Fruit fly (Drosophila melanogaster) whole organism, embryonic: ENCODE results near the gene PNKP.
A peak's percentile ranks its signal among the peaks of the same experiment; 100 is the strongest.

Experiments
- BtbVII ChIP-seq: fragments of 200-800 bp; sonication (Bioruptor generic); optimal IDR thresholded peaks from 3 replicates; lab custom pipeline; 2017; ENCODE audit warnings: missing biosample characterization, mild to moderate bottlenecking, missing genetic modification characterization
- CG10147 ChIP-seq: fragments of 200-800 bp; sonication (Bioruptor generic); optimal IDR thresholded peaks from 2 replicates; lab custom pipeline; 2019; ENCODE audit warnings: missing biosample characterization, mild to moderate bottlenecking, missing genetic modification characterization, moderate library complexity
- CG10431 ChIP-seq: fragments of 200-800 bp; sonication (Bioruptor generic); optimal IDR thresholded peaks from 3 replicates; lab custom pipeline; 2018; ENCODE audit warnings: missing biosample characterization, mild to moderate bottlenecking, missing genetic modification characterization
- CG10654 ChIP-seq: fragments of 200-800 bp; sonication (Bioruptor generic); optimal IDR thresholded peaks from 2 replicates; lab custom pipeline; 2016; ENCODE audit warnings: missing biosample characterization, missing genetic modification characterization
- CG12155 ChIP-seq: fragments of 200-800 bp; sonication (Bioruptor generic); optimal IDR thresholded peaks from 3 replicates; lab custom pipeline; 2016; ENCODE audit warnings: missing biosample characterization, missing genetic modification characterization
- CG12659 ChIP-seq: fragments of 200-800 bp; sonication (Bioruptor generic); optimal IDR thresholded peaks from 3 replicates; lab custom pipeline; 2017; ENCODE audit warnings: mild to moderate bottlenecking, missing biosample characterization, missing genetic modification reagents, missing genetic modification characterization
- CG12769 ChIP-seq: fragments of 200-800 bp; sonication (Bioruptor generic); optimal IDR thresholded peaks from 2 replicates; lab custom pipeline; 2019; ENCODE audit warnings: missing biosample characterization, mild to moderate bottlenecking, missing genetic modification characterization, moderate library complexity
- CG13296 ChIP-seq: fragments of 200-800 bp; sonication (Bioruptor generic); optimal IDR thresholded peaks from 3 replicates; lab custom pipeline; 2018; ENCODE audit warnings: missing biosample characterization, mild to moderate bottlenecking, missing genetic modification characterization
- CG13424 ChIP-seq: fragments of 200-800 bp; sonication (Bioruptor generic); optimal IDR thresholded peaks from 2 replicates; lab custom pipeline; 2019; ENCODE audit warnings: missing biosample characterization, mild to moderate bottlenecking, missing genetic modification characterization, moderate library complexity
- CG1529 ChIP-seq: fragments of 200-800 bp; sonication (Bioruptor generic); optimal IDR thresholded peaks from 3 replicates; lab custom pipeline; 2018; ENCODE audit warnings: missing biosample characterization, missing genetic modification characterization
- CG17385 ChIP-seq: fragments of 200-800 bp; sonication (Bioruptor generic); optimal IDR thresholded peaks from 3 replicates; lab custom pipeline; 2018; ENCODE audit warnings: missing biosample characterization, mild to moderate bottlenecking, missing genetic modification characterization
- CG3838 ChIP-seq: fragments of 200-800 bp; sonication (Bioruptor generic); optimal IDR thresholded peaks from 3 replicates; lab custom pipeline; 2016; ENCODE audit warnings: missing biosample characterization, missing genetic modification characterization
- CG4404 ChIP-seq: fragments of 200-800 bp; sonication (Bioruptor generic); IDR thresholded peaks from 2 replicates; pipeline ENCODE4 v1.3.6; 2022; ENCODE audit warnings: missing biosample characterization, missing genetic modification characterization
- CG5953 ChIP-seq: fragments of 200-800 bp; sonication (Bioruptor generic); IDR thresholded peaks from 2 replicates; pipeline ENCODE4 v1.3.6; 2022; ENCODE audit warnings: missing biosample characterization, missing genetic modification characterization
- CG6254 ChIP-seq: fragments of 200-800 bp; sonication (Bioruptor generic); optimal IDR thresholded peaks from 3 replicates; lab custom pipeline; 2017; ENCODE audit warnings: mild to moderate bottlenecking, missing biosample characterization, missing genetic modification reagents, missing genetic modification characterization
- CG6791 ChIP-seq: fragments of 200-800 bp; sonication (Bioruptor generic); IDR thresholded peaks from 3 replicates; pipeline ENCODE4 v1.3.6; 2022; ENCODE audit warnings: missing biosample characterization, missing genetic modification characterization; ENCODE audit not compliant: partially characterized antibody
- CG7556 ChIP-seq: fragments of 200-800 bp; sonication (Bioruptor generic); optimal IDR thresholded peaks from 2 replicates; lab custom pipeline; 2017; ENCODE audit warnings: missing biosample characterization, mild to moderate bottlenecking, missing genetic modification characterization
- CG9437 ChIP-seq: fragments of 200-800 bp; sonication (Bioruptor generic); optimal IDR thresholded peaks from 2 replicates; lab custom pipeline; 2018; ENCODE audit warnings: missing biosample characterization, mild to moderate bottlenecking, missing genetic modification characterization
- Chrac-16 ChIP-seq: fragments of 200-800 bp; sonication (Bioruptor generic); optimal IDR thresholded peaks from 3 replicates; lab custom pipeline; 2016; ENCODE audit warnings: missing biosample characterization, missing genetic modification characterization
- CkIIα-i1 ChIP-seq: fragments of 200-800 bp; sonication (Bioruptor generic); IDR thresholded peaks from 2 replicates; pipeline ENCODE4 v1.3.6; 2022; ENCODE audit warnings: missing biosample characterization, missing genetic modification characterization
- HHEX ChIP-seq: fragments of 200-800 bp; sonication (Bioruptor generic); optimal IDR thresholded peaks from 3 replicates; lab custom pipeline; 2017; ENCODE audit warnings: missing biosample characterization, mild to moderate bottlenecking, missing genetic modification characterization, missing genetic modification reagents
- Hr51 ChIP-seq, 2 experiments: fragments of 200-800 bp; sonication (Bioruptor generic); optimal IDR thresholded peaks; 2 replicates in 1 of 2; 3 replicates in 1 of 2; lab custom pipeline; 2016 to 2018; ENCODE audit warnings: missing biosample characterization in 2 of 2, missing genetic modification characterization in 2 of 2, mild to moderate bottlenecking in 1 of 2, moderate library complexity in 1 of 2
- NFAT ChIP-seq: fragments of 200-800 bp; sonication (Bioruptor generic); IDR thresholded peaks from 2 replicates; pipeline ENCODE4 v1.3.6; 2022; ENCODE audit warnings: missing biosample characterization, missing genetic modification characterization
- NK7.1 ChIP-seq: fragments of 200-800 bp; sonication (Bioruptor generic); optimal IDR thresholded peaks from 3 replicates; lab custom pipeline; 2016; ENCODE audit warnings: missing biosample characterization, missing genetic modification characterization
- NfI ChIP-seq: fragments of 200-800 bp; sonication (Bioruptor generic); optimal IDR thresholded peaks from 3 replicates; lab custom pipeline; 2018; ENCODE audit warnings: missing biosample characterization, mild to moderate bottlenecking, missing genetic modification characterization, moderate library complexity
- Ptx1 ChIP-seq: fragments of 200-800 bp; sonication (Bioruptor generic); IDR thresholded peaks from 2 replicates; pipeline ENCODE4 v1.3.6; 2022; ENCODE audit warnings: missing biosample characterization, missing genetic modification characterization
- Ravus ChIP-seq: fragments of 200-800 bp; sonication (Bioruptor generic); IDR thresholded peaks from 2 replicates; pipeline ENCODE4 v1.3.6; 2022; ENCODE audit warnings: missing biosample characterization, missing genetic modification characterization
- Scr ChIP-seq: fragments of 200-800 bp; sonication (Bioruptor generic); IDR thresholded peaks from 2 replicates; pipeline ENCODE4 v1.3.6; 2022; ENCODE audit warnings: missing biosample characterization, missing genetic modification characterization; ENCODE audit not compliant: partially characterized antibody
- Side ChIP-seq: fragments of 200-800 bp; sonication (Bioruptor generic); optimal IDR thresholded peaks from 2 replicates; lab custom pipeline; 2016; ENCODE audit warnings: missing biosample characterization, missing genetic modification characterization
- Xbp1 ChIP-seq: fragments of 200-800 bp; sonication (Bioruptor generic); optimal IDR thresholded peaks from 3 replicates; lab custom pipeline; 2016; ENCODE audit warnings: missing biosample characterization, mild to moderate bottlenecking, missing genetic modification characterization
- cas ChIP-seq: fragments of 200-800 bp; sonication (Bioruptor generic); IDR thresholded peaks from 2 replicates; pipeline ENCODE4 v1.3.6; 2022; ENCODE audit warnings: missing biosample characterization, missing genetic modification characterization
- crol ChIP-seq: fragments of 200-800 bp; sonication (Bioruptor generic); IDR thresholded peaks from 2 replicates; pipeline ENCODE4 v1.3.6; 2022; ENCODE audit warnings: missing biosample characterization, missing genetic modification characterization
- dan ChIP-seq: fragments of 200-800 bp; sonication (Bioruptor generic); IDR thresholded peaks from 2 replicates; pipeline ENCODE4 v1.3.6; 2022; ENCODE audit warnings: missing biosample characterization, missing genetic modification characterization
- dysf ChIP-seq: fragments of 200-800 bp; sonication (Bioruptor generic); IDR thresholded peaks from 3 replicates; pipeline ENCODE4 v1.3.6; 2022; ENCODE audit warnings: missing biosample characterization, missing genetic modification characterization
- gem ChIP-seq: fragments of 200-800 bp; sonication (Bioruptor generic); optimal IDR thresholded peaks from 2 replicates; lab custom pipeline; 2019; ENCODE audit warnings: missing biosample characterization, mild to moderate bottlenecking, missing genetic modification characterization, moderate library complexity
- gsb ChIP-seq: fragments of 200-800 bp; sonication (Bioruptor generic); IDR thresholded peaks from 2 replicates; pipeline ENCODE4 v1.3.6; 2022; ENCODE audit warnings: missing biosample characterization, missing genetic modification characterization
- gt ChIP-seq: fragments of 200-800 bp; sonication (Bioruptor generic); IDR thresholded peaks from 2 replicates; pipeline ENCODE4 v1.3.6; 2022; ENCODE audit warnings: missing biosample characterization, missing genetic modification characterization
- ken ChIP-seq: fragments of 200-800 bp; sonication (Bioruptor generic); IDR thresholded peaks from 3 replicates; pipeline ENCODE4 v1.3.6; 2022; ENCODE audit warnings: missing biosample characterization, missing genetic modification characterization
- lmd ChIP-seq: fragments of 200-800 bp; sonication (Bioruptor generic); IDR thresholded peaks from 2 replicates; pipeline ENCODE4 v1.3.6; 2022; ENCODE audit warnings: missing biosample characterization, missing genetic modification characterization
- lola ChIP-seq, 3 experiments: fragments of >200 bp in 2 of 3; fragments of 200-800 bp in 1 of 3; sonication (Bioruptor generic) in 1 of 3; optimal IDR thresholded peaks; 2 replicates each; lab custom pipeline; 2017 to 2019; ENCODE audit warnings: missing biosample characterization in 3 of 3, missing genetic modification characterization in 3 of 3, mild to moderate bottlenecking in 1 of 3, moderate library complexity in 1 of 3
- mam ChIP-seq: fragments of 200-800 bp; sonication (Bioruptor generic); optimal IDR thresholded peaks from 3 replicates; lab custom pipeline; 2016; ENCODE audit warnings: missing biosample characterization, missing genetic modification characterization
- mld ChIP-seq: fragments of 200-800 bp; sonication (Bioruptor generic); IDR thresholded peaks from 3 replicates; pipeline ENCODE4 v1.3.6; 2022; ENCODE audit warnings: missing biosample characterization, missing genetic modification characterization; ENCODE audit not compliant: partially characterized antibody
- odd ChIP-seq: fragments of 200-800 bp; sonication (Bioruptor generic); optimal IDR thresholded peaks from 2 replicates; lab custom pipeline; 2017; ENCODE audit warnings: missing biosample characterization, mild to moderate bottlenecking, missing genetic modification characterization
- pb ChIP-seq: fragments of 200-800 bp; sonication (Bioruptor generic); optimal IDR thresholded peaks from 3 replicates; lab custom pipeline; 2016; ENCODE audit warnings: missing biosample characterization, missing genetic modification characterization
- pita ChIP-seq: fragments of 200-800 bp; sonication (Bioruptor generic); optimal IDR thresholded peaks from 2 replicates; lab custom pipeline; 2017; ENCODE audit warnings: missing biosample characterization, mild to moderate bottlenecking, missing genetic modification characterization
- psq ChIP-seq: fragments of 200-800 bp; sonication (Bioruptor generic); optimal IDR thresholded peaks from 2 replicates; lab custom pipeline; 2017; ENCODE audit warnings: missing biosample characterization, missing genetic modification characterization
- pzg ChIP-seq: fragments of 200-800 bp; sonication (Bioruptor generic); optimal IDR thresholded peaks from 3 replicates; lab custom pipeline; 2018; ENCODE audit warnings: missing biosample characterization, mild to moderate bottlenecking, missing genetic modification characterization, moderate library complexity
- scrt ChIP-seq: fragments of 200-800 bp; sonication (Bioruptor generic); optimal IDR thresholded peaks from 2 replicates; lab custom pipeline; 2018; ENCODE audit warnings: missing biosample characterization, mild to moderate bottlenecking, missing genetic modification characterization, moderate library complexity
- sens ChIP-seq: fragments of 200-800 bp; sonication (Bioruptor generic); peaks from one replicate; lab custom pipeline; 2016; ENCODE audit warnings: missing biosample characterization, missing genetic modification characterization
- tin ChIP-seq: fragments of 200-800 bp; sonication (Bioruptor generic); optimal IDR thresholded peaks from 3 replicates; lab custom pipeline; 2016; ENCODE audit warnings: missing biosample characterization, missing genetic modification characterization
- zf30C ChIP-seq: fragments of 200-800 bp; sonication (Bioruptor generic); optimal IDR thresholded peaks from 3 replicates; lab custom pipeline; 2018; ENCODE audit warnings: missing biosample characterization, mild to moderate bottlenecking, missing genetic modification characterization

PNKP gene

DNA sequence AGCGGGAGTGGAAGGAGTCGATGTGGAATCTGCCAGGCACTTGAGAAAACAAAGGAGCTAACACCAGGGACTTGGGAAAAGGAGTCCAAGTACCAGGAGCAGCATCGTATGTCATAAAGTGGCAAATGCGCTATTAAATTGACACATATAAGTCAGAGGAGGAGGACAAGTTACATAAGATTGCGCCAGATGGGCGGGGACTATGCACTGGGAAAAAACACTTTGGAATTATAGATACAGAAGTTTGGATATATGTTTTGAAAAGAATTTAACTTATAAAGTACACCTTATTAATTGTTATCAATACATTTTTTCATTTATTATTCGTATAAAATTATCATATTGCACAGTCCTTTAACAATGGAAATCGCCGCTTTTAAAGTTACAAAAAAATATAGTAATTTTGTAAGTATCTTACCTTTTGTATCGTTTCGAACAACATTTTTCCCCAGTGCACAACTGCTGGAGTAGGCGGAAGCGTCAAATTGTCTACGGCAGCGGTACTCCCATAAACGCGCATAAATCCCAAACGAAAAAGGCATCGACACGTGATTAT lies 7.2 kb downstream of the PNKP start (continued):
- no peak for TF ChIP-seq BtbVII (GFP tag; lab: Kevin White, UChicago)
- no peak for TF ChIP-seq Chrac-16 (GFP tag; lab: Kevin White, UChicago)
- no peak for TF ChIP-seq CG12155 (GFP tag; lab: Kevin White, UChicago)
- no peak for TF ChIP-seq CG13424 (tag; lab: Kevin White, UChicago)
- TF ChIP-seq lmd (GFP tag; lab: Robert Waterston, UW) = no peak
- TF ChIP-seq Side = no peak
- TF ChIP-seq zf30C = peak; percentile 74
- TF ChIP-seq pb (GFP tag; lab: Kevin White, UChicago) = no peak
- no peak for TF ChIP-seq CkIIα-i1
- no peak for TF ChIP-seq pita (GFP tag; lab: Kevin White, UChicago)
- no peak for TF ChIP-seq CG3838 (GFP tag; lab: Kevin White, UChicago)
- TF ChIP-seq CG12659 = no peak
- no peak for TF ChIP-seq gsb (GFP tag; lab: Robert Waterston, UW)
- TF ChIP-seq CG10431 = no peak
- TF ChIP-seq NfI = no peak
- no peak for TF ChIP-seq CG5953 (GFP tag; lab: Robert Waterston, UW)
- TF ChIP-seq CG6791 (GFP tag; lab: Robert Waterston, UW) = no peak
- no peak for TF ChIP-seq cas (GFP tag; lab: Robert Waterston, UW)
- TF ChIP-seq odd (GFP tag; lab: Kevin White, UChicago) = no peak
- TF ChIP-seq CG6254 (GFP tag; lab: Kevin White, UChicago) = no peak
- no peak for TF ChIP-seq Ravus
- TF ChIP-seq lola (GFP tag; optimal IDR thresholded peaks at IDR 0.05; lab: Kevin White, UChicago) = peak in 1 of 3 experiments; percentile 61
- TF ChIP-seq pzg (GFP tag; lab: Kevin White, UChicago) = no peak
- TF ChIP-seq scrt (GFP tag; lab: Kevin White, UChicago) = no peak
- no peak for TF ChIP-seq CG10147 (GFP tag; lab: Kevin White, UChicago)
- TF ChIP-seq HHEX (GFP tag; lab: Kevin White, UChicago) = no peak
- no peak for TF ChIP-seq CG10654 (GFP tag; lab: Kevin White, UChicago)
- TF ChIP-seq NFAT = no peak
- TF ChIP-seq dan (GFP tag; lab: Robert Waterston, UW) = no peak
- TF ChIP-seq CG13296 (GFP tag; lab: Kevin White, UChicago) = no peak
- TF ChIP-seq gem (tag; lab: Kevin White, UChicago) = no peak
- TF ChIP-seq tin (GFP tag; lab: Kevin White, UChicago) = no peak
- TF ChIP-seq Scr (GFP tag; lab: Robert Waterston, UW) = no peak
- no peak for TF ChIP-seq psq (GFP tag; lab: Kevin White, UChicago)
- no peak for TF ChIP-seq mld (GFP tag; lab: Robert Waterston, UW)
- no peak for TF ChIP-seq CG17385 (GFP tag; lab: Kevin White, UChicago)
- TF ChIP-seq CG4404 (GFP tag; lab: Robert Waterston, UW) = peak; percentile 39
- TF ChIP-seq Ptx1 (GFP tag; lab: Robert Waterston, UW) = no peak
- TF ChIP-seq Hr51 (GFP tag; optimal IDR thresholded peaks at IDR 0.05; lab: Kevin White, UChicago) = no peak
- no peak for TF ChIP-seq CG9437 (GFP tag; lab: Kevin White, UChicago)
- TF ChIP-seq gt (GFP tag; lab: Robert Waterston, UW) = no peak
- no peak for TF ChIP-seq dysf
- TF ChIP-seq CG1529 (GFP tag; lab: Kevin White, UChicago) = no peak
- TF ChIP-seq Xbp1 (GFP tag; lab: Kevin White, UChicago) = no peak
- TF ChIP-seq sens (GFP tag; lab: Kevin White, UChicago) = peak; percentile 79
- TF ChIP-seq CG7556 (GFP tag; lab: Kevin White, UChicago) = peak; percentile 22
- no peak for TF ChIP-seq CG12769
- no peak for TF ChIP-seq ken
- TF ChIP-seq mam (GFP tag; lab: Kevin White, UChicago) = no peak
- no peak for TF ChIP-seq crol (GFP tag; lab: Robert Waterston, UW)
- TF ChIP-seq NK7.1 (GFP tag; lab: Kevin White, UChicago) = no peak
